Worm (Caenorhabditis elegans): ENCODE data around the gene hlh-17.

Gene hlh-17

ce11 chrIV:16225747-16226146 lies 28.8 kb upstream of the hlh-17 start, which contains the start of gene H25K10.4:
Gene H25K10.4 (plus strand): TSS chrIV:16226047.
- TF ChIP-seq cebp-2 (GFP tag; IDR thresholded peaks at IDR 0.05) (no peak), ceh-100 (GFP tag; IDR thresholded peaks at IDR 0.05) (no peak), B0261.1 (tag; optimal IDR thresholded peaks at IDR 0.05) (no peak), madf-3 (GFP tag; IDR thresholded peaks at IDR 0.05) (no peak), ztf-22 (GFP tag; optimal IDR thresholded peaks at IDR 0.05) (no peak), lag-1 (GFP tag; IDR thresholded peaks at IDR 0.05) (no peak), nfyb-1 (GFP tag; IDR thresholded peaks at IDR 0.05) (no peak)

ce11 chrIV:16230464-16230863 lies 24.1 kb upstream of the hlh-17 start:
- no peak for TF ChIP-seq snpc-1.3 (tag; optimal IDR thresholded peaks at IDR 0.05; ENCODE audit: insufficient read depth)
- no peak for TF ChIP-seq ztf-25 (GFP tag; IDR thresholded peaks at IDR 0.05)
- TF ChIP-seq lin-35 (GFP tag; optimal IDR thresholded peaks at IDR 0.05) = no peak
- TF ChIP-seq tbx-9 (tag; optimal IDR thresholded peaks at IDR 0.05; ENCODE audit: borderline replicate concordance) = no peak
- TF ChIP-seq tbp1 (GFP tag; optimal IDR thresholded peaks at IDR 0.05) = no peak
- no peak for TF ChIP-seq ceh-100 (GFP tag; IDR thresholded peaks at IDR 0.05)
- TF ChIP-seq C06A6.2 (GFP tag; conservative IDR thresholded peaks at IDR 0.05) = no peak
- TF ChIP-seq mcd-1 (GFP tag; IDR thresholded peaks at IDR 0.05) = no peak
- no peak for TF ChIP-seq ztf-26 (tag; optimal IDR thresholded peaks at IDR 0.05)
- no peak for TF ChIP-seq pha-4 (tag; optimal IDR thresholded peaks at IDR 0.05)
- TF ChIP-seq ama-1 (optimal IDR thresholded peaks at IDR 0.05) = no peak
- TF ChIP-seq ama-1 (GFP tag; optimal IDR thresholded peaks at IDR 0.05) = no peak
- no peak for TF ChIP-seq ztf-22 (GFP tag; optimal IDR thresholded peaks at IDR 0.05)

ce11 chrIV:16233028-16233427 lies 21.5 kb upstream of the hlh-17 start, which contains the start of the genes hpa-1 and irld-39:
Gene hpa-1 (minus strand): TSS chrIV:16233128.
Gene irld-39 (plus strand): TSS chrIV:16233148.
- TF ChIP-seq nhr-80 (tag; optimal IDR thresholded peaks at IDR 0.05) = no peak
- TF ChIP-seq D2030.7 (GFP tag; IDR thresholded peaks at IDR 0.05) = no peak
- no peak for TF ChIP-seq snpc-3.4 (tag; optimal IDR thresholded peaks at IDR 0.05)
- TF ChIP-seq ets-4 (GFP tag; optimal IDR thresholded peaks at IDR 0.05) = no peak
- no peak for TF ChIP-seq egrh-3 (GFP tag; IDR thresholded peaks at IDR 0.05)
- TF ChIP-seq chd-7 (tag; optimal IDR thresholded peaks at IDR 0.05) = no peak
- TF ChIP-seq Y79H2A.3 (GFP tag; conservative IDR thresholded peaks at IDR 0.05) = no peak
- no peak for TF ChIP-seq efl-1 (GFP tag; optimal IDR thresholded peaks at IDR 0.05)
- TF ChIP-seq hrde-1 (tag; optimal IDR thresholded peaks at IDR 0.05; ENCODE audit: borderline replicate concordance) = no peak
- no peak for TF ChIP-seq zim-3 (tag; optimal IDR thresholded peaks at IDR 0.05)
- TF ChIP-seq T26A5.8 (tag; optimal IDR thresholded peaks at IDR 0.05) = no peak
- no peak for TF ChIP-seq akir-1 (GFP tag; optimal IDR thresholded peaks at IDR 0.05)
- no peak for TF ChIP-seq F22D6.2 (tag; optimal IDR thresholded peaks at IDR 0.05)
- TF ChIP-seq ztf-3 (GFP tag; optimal IDR thresholded peaks at IDR 0.05) = no peak
- TF ChIP-seq F39B2.1 (GFP tag; IDR thresholded peaks at IDR 0.05) = no peak
- TF ChIP-seq ztf-6 (GFP tag; IDR thresholded peaks at IDR 0.05) = no peak
- TF ChIP-seq him-1 (tag; optimal IDR thresholded peaks at IDR 0.05) = no peak

- TF ChIP-seq snpc-4 (GFP tag; optimal IDR thresholded peaks at IDR 0.05) (no peak), snpc-4 (tag; optimal IDR thresholded peaks at IDR 0.05) (peak in 3 of 4 experiments; percentile 48 to 65 (median 58)), attf-6 (GFP tag; IDR thresholded peaks at IDR 0.05) (0 out of 2 replicates have a peak, but pooled peaks have one; percentile 56), lin-26 (GFP tag; IDR thresholded peaks at IDR 0.05) (no peak)
These were observed 17.7 kb upstream of the hlh-17 start for ce11 chrIV:16236827-16237226.

All from whole organism, young adult.